Fruit fly (Drosophila melanogaster) whole organism, adult: ENCODE data around the gene CecC.

Source experiments
- CG11617 ChIP-seq: fragments of 200-800 bp; sonication (Bioruptor generic); optimal IDR thresholded peaks from 2 replicates; lab custom pipeline; 2017; ENCODE audit warnings: mild to moderate bottlenecking, missing biosample characterization, missing genetic modification reagents, missing genetic modification characterization
- CG12768 ChIP-seq: fragments of 200-800 bp; sonication (Bioruptor generic); optimal IDR thresholded peaks from 2 replicates; lab custom pipeline; 2017; ENCODE audit warnings: missing biosample characterization, missing genetic modification characterization, mild to moderate bottlenecking, moderate library complexity, missing genetic modification reagents
- CG14711 ChIP-seq: fragments of 200-800 bp; sonication (Bioruptor generic); optimal IDR thresholded peaks from 2 replicates; lab custom pipeline; 2018; ENCODE audit warnings: missing biosample characterization, mild to moderate bottlenecking, missing genetic modification characterization, moderate library complexity
- CG1620 ChIP-seq: fragments of 200-800 bp; sonication (Bioruptor generic); optimal IDR thresholded peaks from 2 replicates; lab custom pipeline; 2016; ENCODE audit warnings: missing biosample characterization, missing genetic modification characterization
- CG33017 ChIP-seq: fragments of 200-800 bp; sonication (Bioruptor generic); optimal IDR thresholded peaks from 2 replicates; lab custom pipeline; 2018; ENCODE audit warnings: missing biosample characterization, mild to moderate bottlenecking, missing genetic modification characterization, moderate library complexity
- CG5204 ChIP-seq: fragments of 200-800 bp; sonication (Bioruptor generic); optimal IDR thresholded peaks from 2 replicates; lab custom pipeline; 2016; ENCODE audit warnings: missing biosample characterization, missing genetic modification characterization
- CG7045 ChIP-seq: fragments of 200-800 bp; sonication (Bioruptor generic); optimal IDR thresholded peaks from 2 replicates; lab custom pipeline; 2017; ENCODE audit warnings: missing biosample characterization, mild to moderate bottlenecking, missing genetic modification characterization
- CG7101 ChIP-seq: fragments of 200-800 bp; sonication (Bioruptor generic); optimal IDR thresholded peaks from 2 replicates; lab custom pipeline; 2018; ENCODE audit warnings: missing biosample characterization, mild to moderate bottlenecking, missing genetic modification characterization, moderate library complexity
- Clk ChIP-seq: fragments of 200-800 bp; sonication (Bioruptor generic); optimal IDR thresholded peaks from 2 replicates; lab custom pipeline; 2017; ENCODE audit warnings: missing biosample characterization, missing genetic modification characterization
- Crg-1 ChIP-seq: fragments of 200-800 bp; sonication (Bioruptor generic); optimal IDR thresholded peaks from 2 replicates; lab custom pipeline; 2016; ENCODE audit warnings: missing biosample characterization, missing genetic modification characterization
- Hr96 ChIP-seq: fragments of 200-800 bp; sonication (Bioruptor generic); optimal IDR thresholded peaks from 2 replicates; lab custom pipeline; 2016; ENCODE audit warnings: missing biosample characterization, missing genetic modification characterization
- Mnt ChIP-seq: fragments of 200-800 bp; sonication (Bioruptor generic); optimal IDR thresholded peaks from 2 replicates; lab custom pipeline; 2016; ENCODE audit warnings: missing biosample characterization, mild to moderate bottlenecking, missing genetic modification characterization
- bab1 ChIP-seq: fragments of 200-800 bp; sonication (Bioruptor generic); optimal IDR thresholded peaks from 3 replicates; lab custom pipeline; 2019; ENCODE audit warnings: missing biosample characterization, mild to moderate bottlenecking, missing genetic modification characterization, moderate library complexity
- cic ChIP-seq: fragments of 200-800 bp; sonication (Bioruptor generic); optimal IDR thresholded peaks from 2 replicates; lab custom pipeline; 2017; ENCODE audit warnings: missing biosample characterization, mild to moderate bottlenecking, missing genetic modification characterization, moderate library complexity
- cnc ChIP-seq, 2 experiments: fragments of >200 bp; optimal IDR thresholded peaks; 2 replicates each; lab custom pipeline; 2017
- kay ChIP-seq: fragments of 200-800 bp; sonication (Bioruptor generic); peaks from one replicate; lab custom pipeline; 2016; ENCODE audit warnings: missing biosample characterization, missing genetic modification characterization, borderline replicate concordance
- ovo ChIP-seq: fragments of 200-800 bp; sonication (Bioruptor generic); optimal IDR thresholded peaks from 2 replicates; lab custom pipeline; 2016; ENCODE audit warnings: missing biosample characterization, missing genetic modification characterization
- pad ChIP-seq: fragments of 200-800 bp; sonication (Bioruptor generic); optimal IDR thresholded peaks from 3 replicates; lab custom pipeline; 2017; ENCODE audit warnings: missing biosample characterization, missing genetic modification characterization, mild to moderate bottlenecking, moderate library complexity, missing genetic modification reagents
- tj ChIP-seq: fragments of 200-800 bp; sonication (Bioruptor generic); optimal IDR thresholded peaks from 3 replicates; lab custom pipeline; 2017; ENCODE audit warnings: missing biosample characterization, mild to moderate bottlenecking, missing genetic modification characterization, moderate library complexity
- toe ChIP-seq: fragments of 200-800 bp; sonication (Bioruptor generic); optimal IDR thresholded peaks from 2 replicates; lab custom pipeline; 2016; ENCODE audit warnings: missing biosample characterization, missing genetic modification characterization

Gene CecC

DNA sequence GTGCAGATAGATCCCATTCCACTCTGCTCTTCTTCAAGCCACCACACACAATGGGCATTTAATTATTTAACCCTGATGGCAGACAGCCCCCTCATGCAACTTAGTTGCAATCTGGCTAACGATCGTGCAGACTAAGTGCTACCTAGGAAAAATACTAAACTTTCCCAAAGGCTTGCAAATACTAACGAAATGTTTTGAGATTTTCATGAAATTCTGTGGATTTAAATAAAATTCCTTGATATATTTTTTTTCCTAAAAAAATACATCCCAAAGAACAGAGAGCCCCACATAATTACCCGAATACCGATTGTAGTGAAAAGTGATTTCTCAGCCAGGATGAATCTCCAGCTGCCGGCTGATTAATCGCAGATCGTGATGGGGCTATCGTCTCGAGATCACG lies 43.3 kb downstream of the CecC start:
- TF ChIP-seq CG7101 (tag; lab: Kevin White, UChicago) (no peak), tj (GFP tag; lab: Kevin White, UChicago) (no peak), CG7045 (no peak), CG12768 (GFP tag; lab: Kevin White, UChicago) (no peak), Clk (GFP tag; lab: Kevin White, UChicago) (no peak), CG11617 (GFP tag; lab: Kevin White, UChicago) (no peak), Crg-1 (GFP tag; lab: Kevin White, UChicago) (no peak), ovo (GFP tag; lab: Kevin White, UChicago) (no peak), kay (no peak), CG5204 (GFP tag; lab: Kevin White, UChicago) (no peak), Mnt (GFP tag; lab: Kevin White, UChicago) (no peak), CG14711 (tag; lab: Kevin White, UChicago) (no peak), CG1620 (GFP tag; lab: Kevin White, UChicago) (no peak), toe (GFP tag; lab: Kevin White, UChicago) (no peak), bab1 (no peak), pad (GFP tag; lab: Kevin White, UChicago) (no peak), Hr96 (GFP tag; lab: Kevin White, UChicago) (no peak), cic (GFP tag; lab: Kevin White, UChicago) (no peak)

DNA sequence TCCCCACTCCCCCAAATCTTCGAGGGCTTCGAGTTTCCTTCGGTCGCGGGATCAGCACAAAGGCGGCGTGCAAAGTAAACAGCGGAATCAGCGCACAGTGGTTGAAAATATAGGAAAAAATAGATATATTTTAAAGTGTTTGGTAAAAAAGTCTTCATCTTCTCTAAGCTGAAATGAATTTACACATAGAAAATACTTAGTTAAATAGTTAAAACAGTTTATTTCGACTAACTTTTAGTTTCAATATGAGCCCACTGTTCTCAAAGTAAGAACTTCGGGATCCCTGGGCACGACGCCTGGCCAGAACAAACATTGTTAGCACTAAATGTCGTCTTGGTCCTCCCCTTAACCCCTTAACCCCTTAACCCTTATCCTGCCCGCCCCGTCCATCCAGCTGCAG lies 45.6 kb downstream of the CecC start:
- peak; percentile 10 for TF ChIP-seq tj (GFP tag; lab: Kevin White, UChicago)
- TF ChIP-seq CG5204 (GFP tag; lab: Kevin White, UChicago), result no peak

DNA sequence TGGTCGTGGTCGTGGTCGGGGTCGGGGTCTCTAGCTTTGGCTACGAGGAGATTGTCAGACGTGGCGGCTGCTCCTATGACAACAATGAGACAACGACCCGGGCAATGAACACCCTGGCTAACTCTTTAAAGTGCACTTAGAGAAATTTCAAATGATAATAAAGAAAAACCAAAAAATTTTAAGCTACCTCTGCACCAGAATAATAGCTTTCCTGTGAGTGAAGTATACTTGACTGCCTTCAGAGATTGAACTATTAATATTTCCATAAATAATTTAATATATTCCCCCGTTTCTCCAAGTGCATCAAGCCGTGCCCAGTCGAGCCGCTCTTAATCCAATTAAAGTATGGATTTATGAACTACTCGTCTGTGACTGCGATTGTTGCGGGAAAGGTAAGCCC lies 47.4 kb downstream of the CecC start:
- TF ChIP-seq kay (no peak), Crg-1 (GFP tag; lab: Kevin White, UChicago) (no peak), Mnt (GFP tag; lab: Kevin White, UChicago) (no peak), Clk (GFP tag; lab: Kevin White, UChicago) (no peak), CG7101 (tag; lab: Kevin White, UChicago) (no peak), CG14711 (tag; lab: Kevin White, UChicago) (no peak), CG7045 (no peak), toe (GFP tag; lab: Kevin White, UChicago) (no peak), cnc (optimal IDR thresholded peaks at IDR 0.05; lab: Kevin White, UChicago) (no peak), tj (GFP tag; lab: Kevin White, UChicago) (no peak), CG1620 (GFP tag; lab: Kevin White, UChicago) (no peak), pad (GFP tag; lab: Kevin White, UChicago) (no peak), CG33017 (tag; lab: Kevin White, UChicago) (no peak), cic (GFP tag; lab: Kevin White, UChicago) (no peak), CG12768 (GFP tag; lab: Kevin White, UChicago) (no peak), Hr96 (GFP tag; lab: Kevin White, UChicago) (no peak), CG11617 (GFP tag; lab: Kevin White, UChicago) (no peak), CG5204 (GFP tag; lab: Kevin White, UChicago) (no peak), ovo (GFP tag; lab: Kevin White, UChicago) (no peak)

DNA sequence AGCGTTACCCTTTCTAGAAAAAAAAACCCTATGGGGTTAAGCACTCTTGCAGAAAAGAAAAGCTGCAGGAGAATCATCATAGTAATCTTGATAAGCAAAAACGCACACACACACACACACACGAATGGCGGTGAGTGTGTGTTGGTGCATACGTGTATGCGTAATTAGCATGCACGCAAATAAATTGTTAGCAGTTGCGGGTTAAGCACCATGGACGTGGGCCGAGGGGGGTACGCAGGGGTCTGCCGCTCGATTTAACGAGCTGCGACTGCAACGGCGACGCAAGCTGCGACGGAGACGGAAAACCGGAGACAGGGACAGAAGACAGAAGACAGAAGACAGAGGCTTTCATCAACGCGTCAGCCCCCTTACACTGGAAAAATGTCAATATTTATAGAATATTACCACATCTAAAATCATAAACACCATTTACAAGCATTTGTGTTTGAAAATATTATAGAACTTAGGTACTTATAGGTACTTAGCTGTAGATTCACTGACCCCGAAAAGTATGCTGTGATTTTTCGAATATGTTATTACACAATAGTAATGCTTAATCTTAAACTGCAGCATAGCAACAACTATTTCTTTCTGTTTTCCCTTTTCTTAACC lies 48.5 kb downstream of the CecC start:
- TF ChIP-seq Hr96 (GFP tag; lab: Kevin White, UChicago) (no peak), CG14711 (tag; lab: Kevin White, UChicago) (no peak), CG1620 (GFP tag; lab: Kevin White, UChicago) (no peak), CG7101 (tag; lab: Kevin White, UChicago) (no peak), CG33017 (tag; lab: Kevin White, UChicago) (no peak), CG11617 (GFP tag; lab: Kevin White, UChicago) (no peak), Clk (GFP tag; lab: Kevin White, UChicago) (no peak), kay (no peak), ovo (GFP tag; lab: Kevin White, UChicago) (no peak), bab1 (no peak), toe (GFP tag; lab: Kevin White, UChicago) (no peak), pad (GFP tag; lab: Kevin White, UChicago) (no peak)

DNA sequence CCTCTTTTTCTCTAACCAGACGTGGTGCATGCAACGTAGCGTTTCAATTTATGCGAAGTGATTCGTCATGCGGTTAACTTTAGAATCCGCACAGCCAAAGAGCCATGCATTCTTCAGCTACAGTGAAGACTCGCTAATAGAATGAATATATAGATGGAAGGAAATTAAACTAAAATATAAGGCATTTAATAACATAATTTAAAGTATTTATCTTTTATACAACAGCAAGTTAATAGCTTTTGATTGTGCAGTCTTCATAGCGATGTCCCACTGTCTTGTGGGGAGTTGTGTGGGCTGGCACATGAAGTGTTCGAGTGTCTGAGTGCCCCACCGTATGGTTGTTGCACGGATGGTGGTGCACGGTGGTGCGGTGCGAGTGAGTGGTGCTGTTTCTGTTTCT lies 49.1 kb downstream of the CecC start:
- TF ChIP-seq kay, result no peak
- TF ChIP-seq tj (GFP tag; lab: Kevin White, UChicago), result no peak
- no peak for TF ChIP-seq cnc (optimal IDR thresholded peaks at IDR 0.05; lab: Kevin White, UChicago)
- TF ChIP-seq CG33017 (tag; lab: Kevin White, UChicago), result peak; percentile 29
- no peak for TF ChIP-seq Clk (GFP tag; lab: Kevin White, UChicago)
- no peak for TF ChIP-seq pad (GFP tag; lab: Kevin White, UChicago)
- TF ChIP-seq CG7101 (tag; lab: Kevin White, UChicago), result peak; percentile 14
- TF ChIP-seq CG1620 (GFP tag; lab: Kevin White, UChicago), result no peak
- TF ChIP-seq CG14711 (tag; lab: Kevin White, UChicago), result peak; percentile 11
- no peak for TF ChIP-seq cic (GFP tag; lab: Kevin White, UChicago)
- no peak for TF ChIP-seq Mnt (GFP tag; lab: Kevin White, UChicago)
- peak; percentile 40 for TF ChIP-seq CG12768 (GFP tag; lab: Kevin White, UChicago)
- no peak for TF ChIP-seq Crg-1 (GFP tag; lab: Kevin White, UChicago)
- peak; percentile 45 for TF ChIP-seq CG5204 (GFP tag; lab: Kevin White, UChicago)
- peak; percentile 18 for TF ChIP-seq CG7045
- peak; percentile 23 for TF ChIP-seq toe (GFP tag; lab: Kevin White, UChicago)
- no peak for TF ChIP-seq bab1
- no peak for TF ChIP-seq Hr96 (GFP tag; lab: Kevin White, UChicago)
- no peak for TF ChIP-seq CG11617 (GFP tag; lab: Kevin White, UChicago)
- TF ChIP-seq ovo (GFP tag; lab: Kevin White, UChicago), result no peak
